Worm (Caenorhabditis elegans) whole organism, late embryonic: Measurements from ENCODE around the gene ZC239.5.

Experiments used
- F13H6.1 ChIP-seq: sonication (generic microtip); optimal IDR thresholded peaks from 2 replicates; lab custom pipeline; 2016; ENCODE audit warnings: missing genetic modification characterization, missing compliant biosample characterization
- Y22D7AL.16 ChIP-seq: sonication (generic microtip); optimal IDR thresholded peaks from 2 replicates; lab custom pipeline; 2016; ENCODE audit warnings: missing genetic modification characterization, missing compliant biosample characterization
- ama-1 ChIP-seq: fragments of 150-350 bp; optimal IDR thresholded peaks from 2 replicates; lab custom pipeline; 2014
- dmd-4 ChIP-seq: sonication (generic microtip); optimal IDR thresholded peaks from 2 replicates; lab custom pipeline; 2016; ENCODE audit warnings: borderline replicate concordance, missing genetic modification characterization, missing compliant biosample characterization
- dve-1 ChIP-seq: sonication (generic microtip); optimal IDR thresholded peaks from 2 replicates; lab custom pipeline; 2017; ENCODE audit warnings: antibody characterized with exemption, mild to moderate bottlenecking, missing genetic modification characterization, missing compliant biosample characterization
- hlh-30 ChIP-seq: sonication (generic microtip); optimal IDR thresholded peaks from 2 replicates; lab custom pipeline; 2017; ENCODE audit warnings: antibody characterized with exemption, missing genetic modification characterization, missing compliant biosample characterization; ENCODE audit not compliant: insufficient read depth
- nhr-11 ChIP-seq: fragments of 150-350 bp; optimal IDR thresholded peaks from 2 replicates; lab custom pipeline; 2014; ENCODE audit warnings: missing biosample characterization, missing genetic modification characterization
- sdc-2 ChIP-seq: sonication (generic microtip); optimal IDR thresholded peaks from 2 replicates; lab custom pipeline; 2016; ENCODE audit warnings: missing genotype, missing genetic modification characterization, missing compliant biosample characterization
- ttx-3 ChIP-seq: sonication (generic microtip); optimal IDR thresholded peaks from 2 replicates; lab custom pipeline; 2016; ENCODE audit warnings: missing genetic modification reagents, missing genetic modification characterization, missing compliant biosample characterization
- unc-86 ChIP-seq: sonication (generic microtip); optimal IDR thresholded peaks from 2 replicates; lab custom pipeline; 2016; ENCODE audit warnings: missing genetic modification characterization, missing compliant biosample characterization

DNA sequence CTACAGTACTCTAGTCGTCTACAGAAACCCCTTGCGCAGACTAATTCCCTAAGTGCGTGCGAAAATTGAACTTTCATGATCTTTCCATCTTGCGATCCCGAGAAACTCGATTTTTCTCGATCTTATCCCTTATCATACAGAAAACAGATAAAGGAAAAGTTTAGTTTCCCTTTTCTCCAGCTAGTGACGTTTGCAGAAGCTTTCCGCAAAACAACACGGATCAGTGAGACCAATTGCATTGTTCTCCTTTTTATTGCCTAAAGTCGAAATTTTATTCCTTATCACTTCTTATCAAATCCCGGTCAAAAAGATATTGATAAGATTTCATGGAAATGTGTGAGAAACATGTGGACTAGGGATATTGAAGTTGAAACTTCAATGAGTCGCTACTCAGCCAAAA lies 31.4 kb downstream of the ZC239.5 start:
- TF ChIP-seq nhr-11 (tag; lab: Kevin White, UChicago) = no peak
- no peak for TF ChIP-seq F13H6.1 (tag; lab: Kevin White, UChicago)
- no peak for TF ChIP-seq ama-1
- TF ChIP-seq sdc-2 (tag; lab: Kevin White, UChicago) = no peak
- TF ChIP-seq unc-86 = no peak
- TF ChIP-seq Y22D7AL.16 = no peak
- no peak for TF ChIP-seq dve-1 (tag; lab: Kevin White, UChicago)
- TF ChIP-seq ttx-3 (tag; lab: Kevin White, UChicago) = no peak
- no peak for TF ChIP-seq hlh-30 (tag; lab: Kevin White, UChicago)
- TF ChIP-seq dmd-4 (tag; lab: Kevin White, UChicago) = no peak
